Worm (Caenorhabditis elegans) whole organism, L4/young adult: ENCODE data around the gene F10C1.3.

ENCODE experiments used
- dao-5 ChIP-seq: sonication (generic microtip); optimal IDR thresholded peaks from 2 replicates; lab custom pipeline; 2016; ENCODE audit warnings: missing genotype, missing genetic modification characterization, moderate library complexity, missing compliant biosample characterization
- him-1 ChIP-seq: sonication (generic microtip); optimal IDR thresholded peaks from 2 replicates; lab custom pipeline; 2016; ENCODE audit warnings: missing genotype, missing genetic modification reagents, missing genetic modification characterization, missing compliant biosample characterization

DNA sequence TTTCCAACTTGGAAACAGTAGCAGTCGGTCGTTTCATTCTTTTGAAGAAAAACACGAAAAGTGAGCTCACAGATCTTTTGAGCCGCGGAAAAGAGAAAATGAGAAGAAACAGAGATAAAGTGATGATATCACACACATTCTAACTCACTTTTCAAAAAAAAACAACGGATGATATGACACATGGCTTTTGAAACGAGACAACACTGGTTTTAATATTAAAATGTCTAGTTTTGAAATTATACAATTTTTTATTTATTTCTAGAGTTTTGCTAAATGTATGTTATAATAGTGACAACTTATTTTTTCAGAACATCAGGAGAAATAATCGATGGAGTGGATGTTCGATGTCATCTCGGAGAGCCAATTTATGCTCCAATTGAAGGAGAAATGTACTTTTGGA is 34.9 kb upstream of the F10C1.3 start, which contains the start of gene K05F1.14:
- TF ChIP-seq him-1 (no peak), dao-5 (tag; lab: Kevin White, UChicago) (no peak)
